Fruit fly (Drosophila melanogaster): ENCODE measurements around the gene grim.

dm6 chr3L:18305792-18306191, 1.6 kb upstream of the grim start:
- no peak for TF ChIP-seq psq (optimal IDR thresholded peaks at IDR 0.05)
- no peak for TF ChIP-seq EcR (GFP tag; optimal IDR thresholded peaks at IDR 0.05)
- TF ChIP-seq pan (optimal IDR thresholded peaks at IDR 0.05), result no peak
- TF ChIP-seq Dll (optimal IDR thresholded peaks at IDR 0.05), result no peak
- TF ChIP-seq CG8478 (optimal IDR thresholded peaks at IDR 0.05), result no peak
